Worm (Caenorhabditis elegans) whole organism, L2 larva: ENCODE measurements around the gene decr-1.1.

Experiments used
- R02D3.7 ChIP-seq: fragments of 150-350 bp; optimal IDR thresholded peaks from 2 replicates; lab custom pipeline; 2014; ENCODE audit warnings: missing biosample characterization, missing genetic modification characterization
- elt-3 ChIP-seq: sonication (generic microtip); optimal IDR thresholded peaks from 2 replicates; lab custom pipeline; 2017; ENCODE audit warnings: missing biosample characterization, missing genetic modification characterization
- fos-1 ChIP-seq: fragments of 150-350 bp; optimal IDR thresholded peaks from 2 replicates; lab custom pipeline; 2014; ENCODE audit warnings: missing biosample characterization, missing genetic modification characterization

DNA sequence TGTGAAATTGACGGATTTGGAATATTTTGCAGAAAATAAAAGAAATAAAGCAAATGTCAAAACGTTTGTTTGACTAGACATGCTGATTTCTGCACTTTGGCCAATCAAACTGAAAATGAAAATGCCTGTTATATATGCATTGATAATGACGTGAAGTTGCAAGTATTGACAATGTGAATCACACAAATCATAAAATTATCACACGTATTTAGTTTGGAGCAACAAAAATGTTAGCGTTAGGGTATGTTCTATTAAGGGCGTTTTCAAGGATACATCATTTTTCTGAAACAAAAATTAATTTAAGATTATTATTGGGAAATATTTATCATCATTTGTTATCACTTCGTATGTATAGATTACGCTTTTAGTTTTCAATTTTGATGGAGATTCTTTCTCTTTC, 30.4 kb upstream of the decr-1.1 start, which contains the start of gene cld-9:
- peak; percentile 63 for TF ChIP-seq fos-1 (tag; lab: Kevin White, UChicago)
- no peak for TF ChIP-seq elt-3 (tag; lab: Kevin White, UChicago)
- TF ChIP-seq R02D3.7 = no peak
